Worm (Caenorhabditis elegans) whole organism, early embryonic: ENCODE data around the gene C24H11.1.

Experiments
- B0310.2 ChIP-seq: sonication (generic microtip); optimal IDR thresholded peaks from 2 replicates; lab custom pipeline; 2016; ENCODE audit warnings: mild to moderate bottlenecking, missing genetic modification characterization, missing compliant biosample characterization
- aly-1 ChIP-seq: sonication (generic microtip); optimal IDR thresholded peaks from 2 replicates; lab custom pipeline; 2016; ENCODE audit warnings: missing genetic modification characterization, missing compliant biosample characterization
- ama-1 ChIP-seq: fragments of 150-350 bp; optimal IDR thresholded peaks from 2 replicates; lab custom pipeline; 2014
- ets-7 ChIP-seq: sonication (generic microtip); optimal IDR thresholded peaks from 2 replicates; lab custom pipeline; 2016; ENCODE audit warnings: missing genotype, missing genetic modification characterization, missing compliant biosample characterization
- flt-1 ChIP-seq: fragments of 200-800 bp; sonication (Bioruptor generic); IDR thresholded peaks from 2 replicates; pipeline ENCODE4 v1.3.6; 2022; ENCODE audit warnings: missing genetic modification characterization, missing compliant biosample characterization
- tbx-11 ChIP-seq: fragments of 200-800 bp; sonication (Bioruptor generic); IDR thresholded peaks from 2 replicates; pipeline ENCODE4 v1.3.6; 2022; ENCODE audit warnings: missing genetic modification characterization, missing compliant biosample characterization
- tbx-37 ChIP-seq: fragments of 200-800 bp; sonication (Bioruptor generic); conservative IDR thresholded peaks from 2 replicates; pipeline ENCODE4 v1.3.6; 2022; ENCODE audit warnings: missing genetic modification reagents, missing genetic modification characterization, missing compliant biosample characterization

DNA sequence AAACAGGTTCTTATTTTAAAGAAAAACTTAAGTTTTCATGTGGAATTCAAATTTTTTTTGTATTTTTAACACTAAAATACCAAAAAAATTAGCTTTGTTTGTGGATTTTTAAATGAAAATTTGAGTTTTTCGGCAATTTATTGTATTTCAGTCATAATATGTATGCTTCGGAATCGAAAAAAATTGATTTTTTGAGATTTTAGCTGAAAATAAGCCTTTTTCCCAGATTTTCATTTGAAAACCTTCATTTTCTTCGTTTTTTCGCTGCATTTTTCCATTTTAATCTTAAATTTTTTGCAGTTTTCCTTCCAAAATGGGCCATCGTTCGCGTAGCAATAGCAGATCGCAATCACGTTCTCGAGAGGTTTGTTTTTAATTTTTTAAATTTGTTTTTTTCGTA is 38.6 kb downstream of the C24H11.1 start, which contains the start of gene rsp-8:
- TF ChIP-seq tbx-11 (no peak), flt-1 (GFP tag; lab: Robert Waterston, UW) (no peak), tbx-37 (GFP tag; lab: Robert Waterston, UW) (no peak), B0310.2 (no peak), ets-7 (no peak), aly-1 (no peak), ama-1 (lab: Kevin White, UChicago) (no peak)
